Worm (Caenorhabditis elegans): Measurements from ENCODE around the gene ZK856.18.

ZK856.18 gene

DNA sequence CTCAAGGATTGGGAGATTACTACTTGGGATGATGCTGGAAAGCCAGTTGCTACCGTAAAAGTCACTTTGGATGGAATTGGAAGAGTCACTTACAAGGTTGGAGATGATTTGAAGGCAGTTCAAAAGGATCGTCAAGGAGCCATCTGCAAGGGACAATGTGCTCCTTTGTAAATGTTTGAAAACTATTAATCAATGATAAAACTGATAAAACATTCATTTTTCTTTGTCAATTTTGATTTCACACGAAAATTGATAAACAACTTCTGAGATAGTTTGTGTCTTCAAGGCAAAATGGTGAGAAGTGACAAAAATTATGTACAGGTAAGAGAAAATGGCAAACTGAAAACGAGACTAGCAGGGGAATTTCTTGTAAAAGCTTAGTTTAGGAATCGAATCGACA is 16.5 kb upstream of the ZK856.18 start:
- TF ChIP-seq vab-7 (GFP tag; IDR thresholded peaks at IDR 0.05) (no peak), daf-16 (GFP tag; optimal IDR thresholded peaks at IDR 0.05) (no peak), daf-16 (tag; optimal IDR thresholded peaks at IDR 0.05) (peak; percentile 62), egl-43 (GFP tag; IDR thresholded peaks at IDR 0.05) (no peak), F37D6.2 (tag; optimal IDR thresholded peaks at IDR 0.05) (no peak), hif-1 (tag; optimal IDR thresholded peaks at IDR 0.05) (no peak), T20F7.1 (GFP tag; optimal IDR thresholded peaks at IDR 0.05) (no peak), unc-39 (tag; optimal IDR thresholded peaks at IDR 0.05) (no peak), ceh-82 (tag; optimal IDR thresholded peaks at IDR 0.05) (no peak), daf-12 (tag; optimal IDR thresholded peaks at IDR 0.05) (no peak), ama-1 (optimal IDR thresholded peaks at IDR 0.05) (peak; percentile 49)

- TF ChIP-seq lsy-2 (tag; optimal IDR thresholded peaks at IDR 0.05) (peak in 1 of 2 experiments; percentile 46), aha-1 (tag) (peak; percentile 8), lin-15B (tag; optimal IDR thresholded peaks at IDR 0.05) (no peak), daf-8 (GFP tag; IDR thresholded peaks at IDR 0.05) (no peak), nhr-237 (tag; optimal IDR thresholded peaks at IDR 0.05) (no peak), tag-97 (GFP tag; IDR thresholded peaks at IDR 0.05) (no peak), daf-16 (GFP tag; optimal IDR thresholded peaks at IDR 0.05) (no peak), daf-16 (tag; optimal IDR thresholded peaks at IDR 0.05) (no peak), sdz-12 (GFP tag; optimal IDR thresholded peaks at IDR 0.05) (no peak), nhr-76 (tag; optimal IDR thresholded peaks at IDR 0.05) (no peak), F37D6.2 (tag; optimal IDR thresholded peaks at IDR 0.05) (no peak), fkh-10 (GFP tag; optimal IDR thresholded peaks at IDR 0.05) (no peak), hmg-1.1 (GFP tag; IDR thresholded peaks at IDR 0.05) (no peak), nhr-102 (tag; optimal IDR thresholded peaks at IDR 0.05) (no peak), F49E8.2 (tag; optimal IDR thresholded peaks at IDR 0.05; ENCODE audit: borderline replicate concordance) (no peak), ceh-44 (GFP tag; IDR thresholded peaks at IDR 0.05) (no peak), dmd-9 (GFP tag; IDR thresholded peaks at IDR 0.05) (0 out of 2 replicates have a peak, but pooled peaks have one; percentile 42), nhr-28 (tag; optimal IDR thresholded peaks at IDR 0.05) (peak; percentile 82), mdl-1 (tag; optimal IDR thresholded peaks at IDR 0.05) (peak in 1 of 2 experiments; percentile 18), lir-3 (tag; optimal IDR thresholded peaks at IDR 0.05) (no peak), unc-62 (GFP tag; optimal IDR thresholded peaks at IDR 0.05 in 1 of 2) (peak in 1 of 2 experiments; percentile 73), unc-62 (tag; optimal IDR thresholded peaks at IDR 0.05) (no peak), dve-1 (tag; optimal IDR thresholded peaks at IDR 0.05; ENCODE audit: insufficient read depth) (peak; percentile 51), lin-39 (tag; optimal IDR thresholded peaks at IDR 0.05) (no peak), F26F4.8 (GFP tag; conservative IDR thresholded peaks at IDR 0.05) (no peak)
These were observed 16.1 kb upstream of the ZK856.18 start, which contains the start of gene ZK856.7 for ce11 chrV:10201913-10202312. ZK856.7 (plus strand) TSS chrV:10202098.

DNA sequence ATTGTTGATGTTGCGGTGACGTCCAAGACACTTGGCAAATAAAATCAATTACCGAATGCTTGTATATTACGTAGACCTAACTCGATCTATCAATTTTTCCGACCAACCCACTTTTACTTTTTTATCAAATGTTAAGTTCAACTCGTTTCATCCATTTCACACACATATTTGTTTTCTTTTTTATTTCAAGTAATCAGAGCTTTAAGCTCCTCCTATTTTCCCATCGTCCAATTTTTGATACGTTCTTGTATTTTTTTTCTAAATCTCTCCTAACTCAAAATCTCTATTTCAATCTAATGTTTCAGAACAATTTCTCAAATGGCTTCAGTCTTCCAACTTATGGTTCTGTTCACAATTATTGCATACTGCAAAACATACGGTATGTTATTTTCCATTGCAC is 12.6 kb upstream of the ZK856.18 start, which contains the start of gene ZK856.6:
ZK856.6 (plus strand) TSS at position 301 of the 400 bp plus-strand sequence.
- TF ChIP-seq pha-4 (GFP tag; IDR thresholded peaks at IDR 0.05) (no peak), pha-4 (tag; optimal IDR thresholded peaks at IDR 0.05) (no peak), lim-7 (GFP tag; IDR thresholded peaks at IDR 0.05) (no peak), jun-1 (tag; optimal IDR thresholded peaks at IDR 0.05) (no peak), zip-11 (GFP tag; IDR thresholded peaks at IDR 0.05) (no peak), mxl-2 (GFP tag; conservative IDR thresholded peaks at IDR 0.05) (no peak), unc-130 (GFP tag; optimal IDR thresholded peaks at IDR 0.05) (no peak), F26F4.8 (GFP tag; conservative IDR thresholded peaks at IDR 0.05) (no peak), T20F7.1 (GFP tag; optimal IDR thresholded peaks at IDR 0.05) (no peak), Y48G9A.11 (GFP tag; IDR thresholded peaks at IDR 0.05) (no peak), lin-15B (tag; optimal IDR thresholded peaks at IDR 0.05) (no peak), madf-9 (GFP tag; conservative IDR thresholded peaks at IDR 0.05) (no peak), lin-39 (tag; optimal IDR thresholded peaks at IDR 0.05) (no peak), saeg-2 (GFP tag; IDR thresholded peaks at IDR 0.05) (no peak), ceh-32 (tag; optimal IDR thresholded peaks at IDR 0.05; ENCODE audit: poor library complexity) (no peak), ctbp-1 (GFP tag; IDR thresholded peaks at IDR 0.05) (no peak), mep-1 (tag; optimal IDR thresholded peaks at IDR 0.05) (no peak), nhr-48 (tag; optimal IDR thresholded peaks at IDR 0.05) (no peak), zag-1 (tag; optimal IDR thresholded peaks at IDR 0.05) (no peak), tag-97 (GFP tag; IDR thresholded peaks at IDR 0.05) (no peak), vab-7 (GFP tag; IDR thresholded peaks at IDR 0.05) (no peak)

All from whole organism, L4 larva.